Fruit fly (Drosophila melanogaster) whole organism, adult: ENCODE measurements around the gene APP-BP1.

Experiments
- CG14711 ChIP-seq: fragments of 200-800 bp; sonication (Bioruptor generic); optimal IDR thresholded peaks from 2 replicates; lab custom pipeline; 2018; ENCODE audit warnings: missing biosample characterization, mild to moderate bottlenecking, missing genetic modification characterization, moderate library complexity
- CG33017 ChIP-seq: fragments of 200-800 bp; sonication (Bioruptor generic); optimal IDR thresholded peaks from 2 replicates; lab custom pipeline; 2018; ENCODE audit warnings: missing biosample characterization, mild to moderate bottlenecking, missing genetic modification characterization, moderate library complexity
- CG7101 ChIP-seq: fragments of 200-800 bp; sonication (Bioruptor generic); optimal IDR thresholded peaks from 2 replicates; lab custom pipeline; 2018; ENCODE audit warnings: missing biosample characterization, mild to moderate bottlenecking, missing genetic modification characterization, moderate library complexity
- Crg-1 ChIP-seq: fragments of 200-800 bp; sonication (Bioruptor generic); optimal IDR thresholded peaks from 2 replicates; lab custom pipeline; 2016; ENCODE audit warnings: missing biosample characterization, missing genetic modification characterization
- Hr96 ChIP-seq: fragments of 200-800 bp; sonication (Bioruptor generic); optimal IDR thresholded peaks from 2 replicates; lab custom pipeline; 2016; ENCODE audit warnings: missing biosample characterization, missing genetic modification characterization
- bab1 ChIP-seq: fragments of 200-800 bp; sonication (Bioruptor generic); optimal IDR thresholded peaks from 3 replicates; lab custom pipeline; 2019; ENCODE audit warnings: missing biosample characterization, mild to moderate bottlenecking, missing genetic modification characterization, moderate library complexity
- toe ChIP-seq: fragments of 200-800 bp; sonication (Bioruptor generic); optimal IDR thresholded peaks from 2 replicates; lab custom pipeline; 2016; ENCODE audit warnings: missing biosample characterization, missing genetic modification characterization

dm6 chr3L:11051271-11051670, 46.9 kb upstream of the APP-BP1 start, which contains the start of gene CG43693:
- TF ChIP-seq bab1 (no peak), CG7101 (tag; lab: Kevin White, UChicago) (no peak), Crg-1 (GFP tag; lab: Kevin White, UChicago) (no peak), CG33017 (tag; lab: Kevin White, UChicago) (no peak), Hr96 (no peak), CG14711 (tag; lab: Kevin White, UChicago) (no peak), toe (no peak)
